Worm (Caenorhabditis elegans) whole organism, L3 larva: Measurements from ENCODE around the gene flp-32.

Source experiments
- ZK546.5 ChIP-seq: sonication (generic microtip); optimal IDR thresholded peaks from 2 replicates; lab custom pipeline; 2017; ENCODE audit warnings: missing biosample characterization, missing genetic modification characterization
- aly-2 ChIP-seq: fragments of 150-350 bp; optimal IDR thresholded peaks from 2 replicates; lab custom pipeline; 2014; ENCODE audit warnings: missing biosample characterization, missing genetic modification characterization
- ama-1 ChIP-seq: fragments of 150-350 bp; optimal IDR thresholded peaks from 2 replicates; lab custom pipeline; 2018
- ceh-28 ChIP-seq: fragments of 150-350 bp; optimal IDR thresholded peaks from 2 replicates; lab custom pipeline; 2014; ENCODE audit warnings: missing biosample characterization, missing genetic modification reagents, missing genetic modification characterization
- ceh-82 ChIP-seq: fragments of 150-350 bp; optimal IDR thresholded peaks from 2 replicates; lab custom pipeline; 2014; ENCODE audit warnings: missing biosample characterization, missing genetic modification characterization
- ceh-9 ChIP-seq: sonication (generic microtip); optimal IDR thresholded peaks from 2 replicates; lab custom pipeline; 2018; ENCODE audit warnings: missing biosample characterization, missing genetic modification characterization
- daf-12 ChIP-seq: fragments of 150-350 bp; optimal IDR thresholded peaks from 2 replicates; lab custom pipeline; 2014; ENCODE audit warnings: missing biosample characterization, missing genetic modification reagents, missing genetic modification characterization
- egl-27 ChIP-seq: sonication (generic microtip); optimal IDR thresholded peaks from 4 replicates; lab custom pipeline; 2017; ENCODE audit warnings: missing biosample characterization, missing genetic modification reagents, missing genetic modification characterization
- egl-5 ChIP-seq: fragments of 150-350 bp; optimal IDR thresholded peaks from 2 replicates; lab custom pipeline; 2017; ENCODE audit warnings: missing biosample characterization, missing genetic modification reagents, missing genetic modification characterization, inconsistent platforms
- elt-2 ChIP-seq: sonication (generic microtip); optimal IDR thresholded peaks from 2 replicates; lab custom pipeline; 2016; ENCODE audit warnings: missing genetic modification reagents, mild to moderate bottlenecking, missing genetic modification characterization, missing compliant biosample characterization
- elt-3 ChIP-seq, 3 experiments: fragments of 150-350 bp in 1 of 3; sonication (generic microtip) in 2 of 3; optimal IDR thresholded peaks; 2 replicates in 2 of 3; 4 replicates in 1 of 3; lab custom pipeline; 2014 to 2017; ENCODE audit warnings: missing biosample characterization in 3 of 3, missing genetic modification characterization in 3 of 3
- fos-1 ChIP-seq: fragments of 150-350 bp; optimal IDR thresholded peaks from 2 replicates; lab custom pipeline; 2014; ENCODE audit warnings: missing biosample characterization, missing genetic modification characterization
- hmg-11 ChIP-seq: sonication (generic microtip); optimal IDR thresholded peaks from 2 replicates; lab custom pipeline; 2016; ENCODE audit warnings: missing genetic modification characterization, missing compliant biosample characterization
- jun-1 ChIP-seq: fragments of 150-350 bp; optimal IDR thresholded peaks from 2 replicates; lab custom pipeline; 2014; ENCODE audit warnings: missing biosample characterization, missing genetic modification reagents, missing genetic modification characterization
- lin-15B ChIP-seq: fragments of 150-350 bp; optimal IDR thresholded peaks from 2 replicates; lab custom pipeline; 2014; ENCODE audit warnings: missing biosample characterization, missing genetic modification characterization
- lin-39 ChIP-seq: fragments of 150-350 bp; optimal IDR thresholded peaks from 2 replicates; lab custom pipeline; 2018; ENCODE audit warnings: missing biosample characterization, missing genetic modification reagents, missing genetic modification characterization
- nhr-237 ChIP-seq: fragments of 150-350 bp; optimal IDR thresholded peaks from 2 replicates; lab custom pipeline; 2014; ENCODE audit warnings: missing biosample characterization, missing genetic modification characterization
- nhr-25 ChIP-seq: sonication (generic microtip); optimal IDR thresholded peaks from 2 replicates; lab custom pipeline; 2017; ENCODE audit warnings: missing biosample characterization, missing genetic modification characterization
- nhr-28 ChIP-seq: fragments of 150-350 bp; optimal IDR thresholded peaks from 2 replicates; lab custom pipeline; 2014; ENCODE audit warnings: missing biosample characterization, missing genetic modification characterization
- nhr-43 ChIP-seq: sonication (generic microtip); optimal IDR thresholded peaks from 2 replicates; lab custom pipeline; 2016; ENCODE audit warnings: mild to moderate bottlenecking, missing genetic modification characterization, missing compliant biosample characterization; ENCODE audit not compliant: poor library complexity, severe bottlenecking
- nhr-67 ChIP-seq: fragments of 150-350 bp; optimal IDR thresholded peaks from 2 replicates; lab custom pipeline; 2014; ENCODE audit warnings: missing biosample characterization, missing genetic modification characterization
- nhr-76 ChIP-seq: fragments of 150-350 bp; sonication (generic microtip); optimal IDR thresholded peaks from 5 replicates; lab custom pipeline; 2014; ENCODE audit warnings: missing biosample characterization, missing genetic modification characterization
- nhr-77 ChIP-seq: fragments of 150-350 bp; optimal IDR thresholded peaks from 2 replicates; lab custom pipeline; 2014; ENCODE audit warnings: missing biosample characterization, missing genetic modification characterization
- pha-4 ChIP-seq: fragments of 150-350 bp; optimal IDR thresholded peaks from 2 replicates; lab custom pipeline; 2014; ENCODE audit warnings: missing biosample characterization, missing genetic modification reagents, missing genetic modification characterization
- pqm-1 ChIP-seq: fragments of 150-350 bp; optimal IDR thresholded peaks from 2 replicates; lab custom pipeline; 2017; ENCODE audit warnings: missing biosample characterization, missing genetic modification characterization, inconsistent platforms
- skn-1 ChIP-seq: fragments of 150-350 bp; optimal IDR thresholded peaks from 2 replicates; lab custom pipeline; 2014; ENCODE audit warnings: missing biosample characterization, missing genetic modification characterization
- snpc-4 ChIP-seq: fragments of 150-350 bp; optimal IDR thresholded peaks from 2 replicates; lab custom pipeline; 2014; ENCODE audit warnings: missing biosample characterization, missing genetic modification characterization
- tbx-2 ChIP-seq: sonication (generic microtip); optimal IDR thresholded peaks from 2 replicates; lab custom pipeline; 2016; ENCODE audit warnings: mild to moderate bottlenecking, missing genetic modification characterization, missing compliant biosample characterization
- unc-39 ChIP-seq: sonication (generic microtip); optimal IDR thresholded peaks from 4 replicates; lab custom pipeline; 2017; ENCODE audit warnings: missing biosample characterization, missing genetic modification characterization
- zag-1 ChIP-seq: fragments of 150-350 bp; optimal IDR thresholded peaks from 2 replicates; lab custom pipeline; 2014; ENCODE audit warnings: missing biosample characterization, missing genetic modification characterization
- ztf-11 ChIP-seq: fragments of 150-350 bp; optimal IDR thresholded peaks from 2 replicates; lab custom pipeline; 2014; ENCODE audit warnings: missing biosample characterization, missing genetic modification characterization

Gene flp-32

DNA sequence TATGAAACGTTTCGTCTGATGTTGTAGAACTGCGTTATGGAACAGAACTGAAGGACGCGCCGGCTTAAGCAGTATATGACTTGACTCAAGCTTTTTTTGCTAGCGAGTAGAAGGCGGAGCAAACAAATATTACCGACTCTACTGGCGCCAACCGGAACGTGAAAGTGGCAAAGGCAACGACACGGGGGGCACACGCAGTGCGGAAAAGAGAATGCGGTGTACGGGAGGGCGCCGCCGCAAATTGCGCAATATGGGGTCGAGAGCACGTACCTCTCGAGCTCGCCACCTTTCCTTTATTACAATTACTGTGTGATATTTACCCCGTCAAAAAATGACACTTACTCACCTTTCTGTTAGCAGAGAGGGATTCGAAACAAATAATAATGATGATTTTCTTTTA, 18.4 kb upstream of the flp-32 start, which contains the start of gene pqn-36:
TSS of gene pqn-36 (minus strand) at position 268 of the 400 bp plus-strand sequence.
- no peak for TF ChIP-seq nhr-237 (tag; lab: Kevin White, UChicago)
- no peak for TF ChIP-seq nhr-43 (tag; lab: Kevin White, UChicago)
- no peak for TF ChIP-seq aly-2 (tag; lab: Kevin White, UChicago)
- TF ChIP-seq lin-15B (tag; lab: Kevin White, UChicago), result no peak
- no peak for TF ChIP-seq hmg-11 (tag; lab: Kevin White, UChicago)

DNA sequence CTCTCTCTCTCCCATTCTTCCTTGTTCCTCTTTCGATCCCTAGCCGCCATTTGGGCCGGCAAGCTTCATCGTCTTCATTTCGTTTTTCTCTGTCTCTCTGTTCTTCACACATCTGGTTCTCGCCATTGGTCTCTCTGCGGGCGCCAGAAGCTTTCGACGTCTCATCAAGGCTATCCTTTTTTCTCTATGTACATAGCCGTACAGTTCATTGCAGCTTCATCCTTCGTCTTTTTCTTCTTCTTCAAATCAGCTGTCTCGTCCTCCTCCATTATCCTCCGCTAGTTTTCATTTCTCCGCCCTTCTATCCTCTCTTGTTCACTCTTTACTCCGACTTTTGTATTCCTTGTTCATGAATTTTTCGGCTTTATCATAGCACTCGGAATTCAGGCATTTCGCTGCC, 12.9 kb upstream of the flp-32 start, which contains the start of gene F39D8.3:
TSS of gene F39D8.3 (plus strand) at position 301 of the 400 bp plus-strand sequence.
- TF ChIP-seq nhr-25 (tag; lab: Kevin White, UChicago) (peak; percentile 51), nhr-67 (tag; lab: Kevin White, UChicago) (no peak), nhr-43 (tag; lab: Kevin White, UChicago) (no peak)
- TF ChIP-seq, all 47 proteins: peak for 1

DNA sequence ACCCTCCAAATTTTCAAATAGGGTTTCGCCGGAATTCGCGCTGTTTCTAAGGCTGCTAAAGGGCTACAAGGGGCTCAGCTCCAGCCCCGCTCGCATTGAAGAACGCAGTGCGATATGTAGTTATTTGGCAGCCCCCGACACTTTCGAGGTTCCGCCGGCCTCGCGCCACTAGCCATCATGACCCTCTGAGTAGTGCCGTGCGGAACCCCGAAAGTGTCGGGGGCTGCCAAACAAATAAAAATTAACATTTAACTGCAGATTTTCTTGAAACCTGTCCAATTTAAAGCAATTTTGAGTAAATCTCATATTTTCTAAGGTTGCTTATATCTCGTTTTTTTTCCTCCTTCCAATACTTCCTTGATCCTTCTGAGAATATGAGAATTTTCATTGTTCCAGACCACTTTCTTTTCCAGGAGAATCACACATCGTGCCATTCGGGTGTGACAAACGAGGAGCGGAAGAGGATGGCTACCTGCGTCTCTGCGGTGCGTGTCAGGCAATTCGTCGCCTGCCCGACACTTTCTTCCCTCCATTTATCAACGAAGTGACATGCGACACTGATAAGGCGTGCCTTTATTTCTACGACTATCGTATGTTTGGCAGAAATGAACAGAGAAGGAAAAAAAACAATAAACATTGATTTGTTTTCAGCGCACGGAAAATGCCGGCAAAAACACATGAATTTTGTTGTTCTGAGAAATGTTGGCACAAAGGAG, 9.7 kb upstream of the flp-32 start:
- peak; percentile 77 for TF ChIP-seq pqm-1 (tag; lab: Kevin White, UChicago)
- peak; percentile 55 for TF ChIP-seq jun-1
- TF ChIP-seq ceh-9, result no peak
- no peak for TF ChIP-seq ceh-82 (tag; lab: Kevin White, UChicago)
- TF ChIP-seq skn-1 (tag; lab: Kevin White, UChicago), result no peak
- no peak for TF ChIP-seq nhr-67 (tag; lab: Kevin White, UChicago)
- no peak for TF ChIP-seq pha-4 (tag; lab: Kevin White, UChicago)
- no peak for TF ChIP-seq daf-12
- peak; percentile 12 for TF ChIP-seq snpc-4 (tag; lab: Kevin White, UChicago)
- TF ChIP-seq elt-3 (tag; optimal IDR thresholded peaks at IDR 0.05; lab: Kevin White, UChicago), result peak in 2 of 3 experiments; percentile 5 to 75
- TF ChIP-seq ztf-11 (tag; lab: Kevin White, UChicago), result no peak
- TF ChIP-seq nhr-76 (tag; lab: Kevin White, UChicago), result no peak
- no peak for TF ChIP-seq ama-1
- no peak for TF ChIP-seq nhr-25 (tag; lab: Kevin White, UChicago)
- TF ChIP-seq unc-39, result no peak
- TF ChIP-seq aly-2 (tag; lab: Kevin White, UChicago), result no peak
- no peak for TF ChIP-seq fos-1 (tag; lab: Kevin White, UChicago)
- TF ChIP-seq nhr-77 (tag; lab: Kevin White, UChicago), result no peak
- TF ChIP-seq ZK546.5 (tag; lab: Kevin White, UChicago), result no peak
- no peak for TF ChIP-seq tbx-2
- TF ChIP-seq nhr-28 (tag; lab: Kevin White, UChicago), result no peak
- no peak for TF ChIP-seq zag-1 (tag; lab: Kevin White, UChicago)
- no peak for TF ChIP-seq egl-5 (tag; lab: Kevin White, UChicago)
- TF ChIP-seq elt-2 (tag; lab: Kevin White, UChicago), result peak; percentile 94
- no peak for TF ChIP-seq nhr-237 (tag; lab: Kevin White, UChicago)
- TF ChIP-seq, all 47 proteins: peak for 5

DNA sequence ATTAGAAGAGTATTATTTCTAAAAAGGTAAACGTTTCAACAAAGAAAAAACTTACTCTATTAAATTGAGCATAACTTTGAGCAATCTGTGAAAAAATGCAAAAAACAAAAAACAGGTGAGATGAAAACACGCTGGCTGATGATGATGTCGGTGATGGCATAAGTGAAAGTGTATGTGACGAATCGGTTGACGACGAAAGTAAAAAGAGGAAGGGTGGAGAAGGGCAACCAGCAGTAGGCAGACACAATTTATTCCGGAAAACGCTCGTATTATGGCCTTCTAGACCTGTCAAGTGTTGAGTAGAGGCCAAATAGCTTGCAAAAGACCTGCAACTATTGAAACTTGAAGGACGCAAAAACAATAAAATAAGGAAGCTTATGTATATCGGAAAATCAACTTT, 5.7 kb upstream of the flp-32 start, which contains the start of gene nas-13:
TSS of gene nas-13 (minus strand) at position 323 of the 400 bp plus-strand sequence.
- TF ChIP-seq elt-2 (tag; lab: Kevin White, UChicago) (no peak), nhr-25 (tag; lab: Kevin White, UChicago) (peak; percentile 60), nhr-237 (tag; lab: Kevin White, UChicago) (no peak), lin-39 (tag; lab: Kevin White, UChicago) (no peak), nhr-28 (tag; lab: Kevin White, UChicago) (no peak), egl-27 (tag; lab: Kevin White, UChicago) (no peak)

DNA sequence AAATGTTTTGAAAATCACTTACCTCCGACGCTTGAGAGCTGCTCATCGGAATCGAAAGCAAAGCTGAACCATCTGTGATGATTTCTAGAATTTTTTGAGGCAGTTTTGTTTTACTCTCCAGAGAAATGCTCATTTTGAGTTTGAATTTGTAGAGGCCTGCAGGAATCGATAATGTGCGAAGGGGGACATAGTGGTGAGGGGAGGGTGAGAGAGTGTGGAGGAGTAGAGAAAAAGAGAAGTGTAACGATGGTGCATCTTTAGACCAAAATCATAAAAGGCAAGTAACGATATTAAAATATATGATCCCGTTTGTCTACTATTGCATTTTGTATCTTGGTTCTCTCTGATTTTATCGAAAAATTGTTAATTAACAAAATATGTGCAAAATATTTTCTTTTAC, 2.6 kb upstream of the flp-32 start, which contains the start of gene blos-8:
TSS of gene blos-8 (minus strand) at position 216 of the 400 bp plus-strand sequence.
- TF ChIP-seq aly-2 (tag; lab: Kevin White, UChicago), result no peak
- no peak for TF ChIP-seq nhr-237 (tag; lab: Kevin White, UChicago)
- TF ChIP-seq hmg-11 (tag; lab: Kevin White, UChicago), result peak; percentile 43
- TF ChIP-seq ceh-28 (tag; lab: Kevin White, UChicago), result peak; percentile 47
